Worm (Caenorhabditis elegans) whole organism, early embryonic: ENCODE results near the gene F53F1.4.

ENCODE experiments used
- F13C5.2 ChIP-seq: sonication (generic microtip); optimal IDR thresholded peaks from 2 replicates; lab custom pipeline; 2017; ENCODE audit warnings: mild to moderate bottlenecking, missing genetic modification characterization, inconsistent platforms, missing compliant biosample characterization
- aly-1 ChIP-seq: sonication (generic microtip); optimal IDR thresholded peaks from 2 replicates; lab custom pipeline; 2016; ENCODE audit warnings: missing genetic modification characterization, missing compliant biosample characterization
- ama-1 ChIP-seq: fragments of 150-350 bp; optimal IDR thresholded peaks from 2 replicates; lab custom pipeline; 2014
- ets-7 ChIP-seq: sonication (generic microtip); optimal IDR thresholded peaks from 2 replicates; lab custom pipeline; 2016; ENCODE audit warnings: missing genotype, missing genetic modification characterization, missing compliant biosample characterization
- flt-1 ChIP-seq: fragments of 200-800 bp; sonication (Bioruptor generic); IDR thresholded peaks from 2 replicates; pipeline ENCODE4 v1.3.6; 2022; ENCODE audit warnings: missing genetic modification characterization, missing compliant biosample characterization
- hmbx-1 ChIP-seq: sonication (generic microtip); optimal IDR thresholded peaks from 2 replicates; lab custom pipeline; 2016; ENCODE audit warnings: mild to moderate bottlenecking, missing genetic modification characterization, missing compliant biosample characterization
- hnd-1 ChIP-seq: sonication (generic microtip); optimal IDR thresholded peaks from 2 replicates; lab custom pipeline; 2016; ENCODE audit warnings: missing genetic modification characterization, missing compliant biosample characterization
- pes-1 ChIP-seq: fragments of 200-800 bp; sonication (Bioruptor generic); IDR thresholded peaks from 2 replicates; pipeline ENCODE4 v1.3.6; 2022; ENCODE audit warnings: missing genetic modification reagents, missing genetic modification characterization, missing compliant biosample characterization
- scrt-1 ChIP-seq: fragments of 200-800 bp; sonication (Bioruptor generic); IDR thresholded peaks from 2 replicates; pipeline ENCODE4 v1.3.6; 2022; ENCODE audit warnings: missing genetic modification characterization, missing compliant biosample characterization
- sea-1 ChIP-seq: fragments of 200-800 bp; sonication (Bioruptor generic); conservative IDR thresholded peaks from 2 replicates; pipeline ENCODE4 v1.3.6; 2022; ENCODE audit warnings: missing genetic modification characterization, missing compliant biosample characterization
- tbx-11 ChIP-seq: fragments of 200-800 bp; sonication (Bioruptor generic); IDR thresholded peaks from 2 replicates; pipeline ENCODE4 v1.3.6; 2022; ENCODE audit warnings: missing genetic modification characterization, missing compliant biosample characterization
- tbx-37 ChIP-seq: fragments of 200-800 bp; sonication (Bioruptor generic); conservative IDR thresholded peaks from 2 replicates; pipeline ENCODE4 v1.3.6; 2022; ENCODE audit warnings: missing genetic modification reagents, missing genetic modification characterization, missing compliant biosample characterization
- tra-4 ChIP-seq: sonication (generic microtip); optimal IDR thresholded peaks from 2 replicates; lab custom pipeline; 2017; ENCODE audit warnings: missing genetic modification characterization, missing compliant biosample characterization

DNA sequence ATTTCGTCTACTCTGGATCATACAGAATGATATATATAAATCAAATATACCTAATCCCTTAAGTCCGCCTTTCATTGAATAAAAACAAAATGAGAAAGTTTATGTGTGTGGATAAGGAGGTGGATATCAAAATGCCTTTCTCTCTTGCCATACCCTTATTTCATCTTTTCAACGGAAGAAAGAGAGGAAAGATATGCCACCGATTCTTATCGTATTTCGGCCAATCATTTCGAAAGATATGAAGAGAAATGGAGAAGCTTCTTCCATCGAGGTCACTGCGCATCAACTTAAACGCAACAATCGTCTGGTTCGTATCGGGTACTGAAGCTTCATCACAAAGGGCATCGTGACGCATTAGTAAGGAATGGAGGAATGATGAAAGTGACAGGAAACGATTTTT is 2.4 kb downstream of the F53F1.4 start:
- no peak for TF ChIP-seq flt-1 (GFP tag; lab: Robert Waterston, UW)
- TF ChIP-seq ama-1 (lab: Kevin White, UChicago): no peak
- TF ChIP-seq hnd-1 (tag; lab: Kevin White, UChicago): no peak
- no peak for TF ChIP-seq aly-1
- TF ChIP-seq tbx-11: no peak
- TF ChIP-seq scrt-1 (GFP tag; lab: Robert Waterston, UW): no peak
- no peak for TF ChIP-seq pes-1
- no peak for TF ChIP-seq ets-7 (tag; lab: Kevin White, UChicago)
- no peak for TF ChIP-seq tra-4 (tag; lab: Kevin White, UChicago)
- no peak for TF ChIP-seq F13C5.2 (tag; lab: Kevin White, UChicago)
- TF ChIP-seq hmbx-1 (tag; lab: Kevin White, UChicago): no peak
- no peak for TF ChIP-seq sea-1
- TF ChIP-seq tbx-37 (GFP tag; lab: Robert Waterston, UW): no peak
